Fruit fly (Drosophila melanogaster) whole organism, embryonic: Measurements from ENCODE around the gene crm.

ENCODE experiments used
- B-H2 ChIP-seq: fragments of 200-800 bp; sonication (Bioruptor generic); optimal IDR thresholded peaks from 2 replicates; lab custom pipeline; 2018; ENCODE audit warnings: missing biosample characterization, mild to moderate bottlenecking, missing genetic modification characterization
- CG1024 ChIP-seq: fragments of 200-800 bp; sonication (Bioruptor generic); IDR thresholded peaks from 2 replicates; pipeline ENCODE4 v1.3.6; 2022; ENCODE audit warnings: missing biosample characterization, missing genetic modification characterization
- CG10366 ChIP-seq: fragments of 200-800 bp; sonication (Bioruptor generic); IDR thresholded peaks from 2 replicates; pipeline ENCODE4 v1.3.6; 2022; ENCODE audit warnings: missing biosample characterization, missing genetic modification characterization
- CG11247 ChIP-seq: fragments of 200-800 bp; sonication (Bioruptor generic); IDR thresholded peaks from 2 replicates; pipeline ENCODE4 v1.3.6; 2022; ENCODE audit warnings: missing biosample characterization, missing genetic modification characterization
- CG11504 ChIP-seq: fragments of 200-800 bp; sonication (Bioruptor generic); optimal IDR thresholded peaks from 3 replicates; lab custom pipeline; 2019; ENCODE audit warnings: missing biosample characterization, mild to moderate bottlenecking, missing genetic modification characterization, moderate library complexity
- CG11696 ChIP-seq: fragments of 200-800 bp; sonication (Bioruptor generic); IDR thresholded peaks from 2 replicates; pipeline ENCODE4 v1.3.6; 2022; ENCODE audit warnings: missing biosample characterization, missing genetic modification characterization
- CG13287 ChIP-seq: fragments of 200-800 bp; sonication (Bioruptor generic); IDR thresholded peaks from 2 replicates; pipeline ENCODE4 v1.3.6; 2022; ENCODE audit warnings: missing biosample characterization, missing genetic modification characterization; ENCODE audit not compliant: partially characterized antibody
- CG14014 ChIP-seq: fragments of 200-800 bp; sonication (Bioruptor generic); IDR thresholded peaks from 2 replicates; pipeline ENCODE4 v1.3.6; 2022; ENCODE audit warnings: missing biosample characterization, missing genetic modification characterization
- CG16779 ChIP-seq: fragments of 200-800 bp; sonication (Bioruptor generic); IDR thresholded peaks from 2 replicates; pipeline ENCODE4 v1.3.6; 2022; ENCODE audit warnings: missing biosample characterization, missing genetic modification characterization
- CG17361 ChIP-seq: fragments of 200-800 bp; sonication (Bioruptor generic); IDR thresholded peaks from 3 replicates; pipeline ENCODE4 v1.3.6; 2022; ENCODE audit warnings: missing biosample characterization, missing genetic modification characterization
- CG17912 ChIP-seq: fragments of 200-800 bp; sonication (Bioruptor generic); optimal IDR thresholded peaks from 2 replicates; lab custom pipeline; 2018; ENCODE audit warnings: missing biosample characterization, mild to moderate bottlenecking, missing genetic modification characterization
- CG2889 ChIP-seq: fragments of 200-800 bp; sonication (Bioruptor generic); IDR thresholded peaks from 3 replicates; pipeline ENCODE4 v1.3.6; 2022; ENCODE audit warnings: missing biosample characterization, missing genetic modification characterization
- CG31388 ChIP-seq: fragments of 200-800 bp; sonication (Bioruptor generic); optimal IDR thresholded peaks from 2 replicates; lab custom pipeline; 2016; ENCODE audit warnings: missing biosample characterization, missing genetic modification characterization
- CG32767 ChIP-seq: fragments of 200-800 bp; sonication (Bioruptor generic); IDR thresholded peaks from 2 replicates; pipeline ENCODE4 v1.3.6; 2022; ENCODE audit warnings: missing biosample characterization, missing genetic modification characterization
- CG4820 ChIP-seq: fragments of 200-800 bp; sonication (Bioruptor generic); optimal IDR thresholded peaks from 3 replicates; lab custom pipeline; 2016; ENCODE audit warnings: missing biosample characterization, missing genetic modification characterization
- CG6175 ChIP-seq: fragments of 200-800 bp; sonication (Bioruptor generic); IDR thresholded peaks from 3 replicates; pipeline ENCODE4 v1.3.6; 2022; ENCODE audit warnings: missing biosample characterization, missing genetic modification characterization
- CG6272 ChIP-seq: fragments of 200-800 bp; sonication (Bioruptor generic); IDR thresholded peaks from 2 replicates; pipeline ENCODE4 v1.3.6; 2022; ENCODE audit warnings: missing biosample characterization, missing genetic modification characterization
- CG8359 ChIP-seq: fragments of 200-800 bp; sonication (Bioruptor generic); optimal IDR thresholded peaks from 2 replicates; lab custom pipeline; 2017; ENCODE audit warnings: missing biosample characterization, mild to moderate bottlenecking, missing genetic modification characterization, borderline replicate concordance
- CG8765 ChIP-seq: fragments of 200-800 bp; sonication (Bioruptor generic); IDR thresholded peaks from 2 replicates; pipeline ENCODE4 v1.3.6; 2022; ENCODE audit warnings: missing biosample characterization, missing genetic modification characterization
- CG9215 ChIP-seq: fragments of 200-800 bp; sonication (Bioruptor generic); IDR thresholded peaks from 2 replicates; pipeline ENCODE4 v1.3.6; 2022; ENCODE audit warnings: missing biosample characterization, missing genetic modification characterization
- CG9876 ChIP-seq: fragments of 200-800 bp; sonication (Bioruptor generic); optimal IDR thresholded peaks from 2 replicates; lab custom pipeline; 2016; ENCODE audit warnings: missing biosample characterization, missing genetic modification characterization
- CTCF ChIP-seq: fragments of 200-800 bp; sonication (Bioruptor generic); optimal IDR thresholded peaks from 2 replicates; lab custom pipeline; 2017; ENCODE audit warnings: missing biosample characterization, mild to moderate bottlenecking, missing genetic modification characterization, moderate library complexity
- Deaf1 ChIP-seq: fragments of 200-800 bp; optimal IDR thresholded peaks from 3 replicates; lab custom pipeline; 2019; ENCODE audit warnings: missing biosample characterization, mild to moderate bottlenecking, missing genetic modification characterization, moderate library complexity
- Dp ChIP-seq: fragments of 200-800 bp; sonication (Bioruptor generic); optimal IDR thresholded peaks from 2 replicates; lab custom pipeline; 2018; ENCODE audit warnings: missing biosample characterization, mild to moderate bottlenecking, missing genetic modification characterization, moderate library complexity
- Dref ChIP-seq: fragments of 200-800 bp; sonication (Bioruptor generic); IDR thresholded peaks from 2 replicates; pipeline ENCODE4 v1.3.6; 2022; ENCODE audit warnings: missing biosample characterization, missing genetic modification characterization
- Fer3 ChIP-seq: fragments of 200-800 bp; sonication (Bioruptor generic); optimal IDR thresholded peaks from 2 replicates; lab custom pipeline; 2018; ENCODE audit warnings: missing biosample characterization, mild to moderate bottlenecking, missing genetic modification characterization, moderate library complexity
- HmgD ChIP-seq: fragments of 200-800 bp; sonication (Bioruptor generic); optimal IDR thresholded peaks from 3 replicates; lab custom pipeline; 2016; ENCODE audit warnings: missing biosample characterization, missing genetic modification characterization
- Mad ChIP-seq: fragments of 200-800 bp; sonication (Bioruptor generic); optimal IDR thresholded peaks from 2 replicates; lab custom pipeline; 2016; ENCODE audit warnings: missing biosample characterization, missing genetic modification characterization
- Neu2 ChIP-seq: fragments of 200-800 bp; sonication (Bioruptor generic); optimal IDR thresholded peaks from 3 replicates; lab custom pipeline; 2016; ENCODE audit warnings: missing biosample characterization, missing genetic modification characterization, borderline replicate concordance
- Nf-YB ChIP-seq: fragments of 200-800 bp; sonication (Bioruptor generic); optimal IDR thresholded peaks from 3 replicates; lab custom pipeline; 2019; ENCODE audit warnings: missing biosample characterization, mild to moderate bottlenecking, missing genetic modification characterization, moderate library complexity
- Optix ChIP-seq: fragments of 200-800 bp; sonication (Bioruptor generic); IDR thresholded peaks from 3 replicates; pipeline ENCODE4 v1.3.6; 2022; ENCODE audit warnings: missing biosample characterization, missing genetic modification characterization
- Scr ChIP-seq: fragments of 200-800 bp; sonication (Bioruptor generic); IDR thresholded peaks from 2 replicates; pipeline ENCODE4 v1.3.6; 2022; ENCODE audit warnings: missing biosample characterization, missing genetic modification characterization; ENCODE audit not compliant: partially characterized antibody
- amos ChIP-seq: fragments of 200-800 bp; sonication (Bioruptor generic); IDR thresholded peaks from 2 replicates; pipeline ENCODE4 v1.3.6; 2022; ENCODE audit warnings: missing biosample characterization, missing genetic modification characterization; ENCODE audit not compliant: partially characterized antibody
- bbx ChIP-seq: fragments of 200-800 bp; sonication (Bioruptor generic); IDR thresholded peaks from 2 replicates; pipeline ENCODE4 v1.3.6; 2022; ENCODE audit warnings: missing biosample characterization, missing genetic modification characterization; ENCODE audit not compliant: partially characterized antibody
- crol ChIP-seq: fragments of 200-800 bp; sonication (Bioruptor generic); IDR thresholded peaks from 2 replicates; pipeline ENCODE4 v1.3.6; 2022; ENCODE audit warnings: missing biosample characterization, missing genetic modification characterization
- dmrt11E ChIP-seq: fragments of 200-800 bp; sonication (Bioruptor generic); optimal IDR thresholded peaks from 3 replicates; lab custom pipeline; 2018; ENCODE audit warnings: missing biosample characterization, mild to moderate bottlenecking, missing genetic modification characterization, moderate library complexity
- emc ChIP-seq: fragments of 200-800 bp; sonication (Bioruptor generic); optimal IDR thresholded peaks from 2 replicates; lab custom pipeline; 2016; ENCODE audit warnings: missing biosample characterization, missing genetic modification characterization
- en ChIP-seq: fragments of 200-800 bp; sonication (Bioruptor generic); optimal IDR thresholded peaks from 2 replicates; lab custom pipeline; 2016; ENCODE audit warnings: missing biosample characterization, missing genetic modification characterization
- gcm2 ChIP-seq: fragments of 200-800 bp; sonication (Bioruptor generic); optimal IDR thresholded peaks from 2 replicates; lab custom pipeline; 2016; ENCODE audit warnings: missing biosample characterization, missing genetic modification characterization
- her ChIP-seq: fragments of 200-800 bp; sonication (Bioruptor generic); optimal IDR thresholded peaks from 2 replicates; lab custom pipeline; 2016; ENCODE audit warnings: missing biosample characterization, missing genetic modification characterization
- insv ChIP-seq, 2 experiments: fragments of 200-800 bp; sonication (Bioruptor generic); optimal IDR thresholded peaks; 3 replicates each; lab custom pipeline; 2016 to 2018; ENCODE audit warnings: missing biosample characterization in 2 of 2, missing genetic modification characterization in 2 of 2
- kah ChIP-seq: fragments of 200-800 bp; sonication (Bioruptor generic); optimal IDR thresholded peaks from 2 replicates; lab custom pipeline; 2018; ENCODE audit warnings: missing biosample characterization, mild to moderate bottlenecking, missing genetic modification characterization
- nau ChIP-seq: fragments of 200-800 bp; sonication (Bioruptor generic); optimal IDR thresholded peaks from 3 replicates; lab custom pipeline; 2017; ENCODE audit warnings: missing biosample characterization, mild to moderate bottlenecking, missing genetic modification characterization, missing genetic modification reagents
- nmo ChIP-seq: fragments of 200-800 bp; sonication (Bioruptor generic); optimal IDR thresholded peaks from 2 replicates; lab custom pipeline; 2018; ENCODE audit warnings: missing biosample characterization, mild to moderate bottlenecking, missing genetic modification characterization, moderate library complexity
- pzg ChIP-seq: fragments of 200-800 bp; sonication (Bioruptor generic); optimal IDR thresholded peaks from 3 replicates; lab custom pipeline; 2018; ENCODE audit warnings: missing biosample characterization, mild to moderate bottlenecking, missing genetic modification characterization, moderate library complexity
- sc ChIP-seq, 3 experiments: fragments of >200 bp in 2 of 3; fragments of 200-800 bp in 1 of 3; sonication (Bioruptor generic) in 1 of 3; optimal IDR thresholded peaks; 2 replicates in 2 of 3; 3 replicates in 1 of 3; lab custom pipeline; 2017; ENCODE audit warnings: mild to moderate bottlenecking in 1 of 3, missing biosample characterization in 1 of 3, missing genetic modification characterization in 1 of 3, missing genetic modification reagents in 1 of 3
- slp2 ChIP-seq: fragments of 200-800 bp; sonication (Bioruptor generic); optimal IDR thresholded peaks from 2 replicates; lab custom pipeline; 2016; ENCODE audit warnings: missing biosample characterization, missing genetic modification characterization
- toy ChIP-seq: fragments of 200-800 bp; sonication (Bioruptor generic); IDR thresholded peaks from 2 replicates; pipeline ENCODE4 v1.3.6; 2022; ENCODE audit warnings: missing biosample characterization, missing genetic modification characterization
- trh ChIP-seq: fragments of 200-800 bp; sonication (Bioruptor generic); optimal IDR thresholded peaks from 2 replicates; lab custom pipeline; 2016; ENCODE audit warnings: missing biosample characterization, missing genetic modification characterization
- usp ChIP-seq: fragments of >200 bp; optimal IDR thresholded peaks from 2 replicates; lab custom pipeline; 2017; ENCODE audit warnings: missing biosample characterization, missing genetic modification characterization
- yki ChIP-seq: fragments of >200 bp; optimal IDR thresholded peaks from 3 replicates; lab custom pipeline; 2018
- z ChIP-seq: fragments of 200-800 bp; sonication (Bioruptor generic); IDR thresholded peaks from 3 replicates; pipeline ENCODE4 v1.3.6; 2022; ENCODE audit warnings: missing biosample characterization, missing genetic modification characterization

Gene crm

DNA sequence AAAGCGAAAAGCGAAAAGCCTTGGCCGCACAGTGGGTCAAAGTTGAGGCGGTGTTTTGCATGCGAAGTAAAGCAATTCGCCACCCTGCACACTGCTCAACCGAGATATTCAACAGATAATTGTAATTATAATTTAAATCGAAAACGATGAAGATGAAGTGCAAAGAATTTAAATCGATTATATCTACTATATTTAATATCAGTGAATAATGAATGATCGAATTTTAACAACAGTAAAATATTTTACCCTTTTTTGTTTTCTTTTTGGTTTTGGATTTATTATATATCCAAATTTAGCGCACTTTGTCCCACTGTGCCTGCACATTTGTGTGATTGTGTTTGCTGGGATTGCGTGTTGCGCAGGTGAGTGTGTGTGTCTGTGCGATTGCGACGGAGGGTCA lies 48.7 kb upstream of the crm start (continued):
- peak; percentile 75 for TF ChIP-seq Mad (GFP tag; lab: Kevin White, UChicago)
- peak; percentile 31; the same call in 1 of the 2 replicates for TF ChIP-seq toy
- TF ChIP-seq CG1024 (GFP tag; lab: Robert Waterston, UW), result peak; percentile 22; the same call in 1 of the 2 replicates
- peak; percentile 64 for TF ChIP-seq gcm2 (GFP tag; lab: Kevin White, UChicago)
- TF ChIP-seq CG31388, result peak; percentile 63
- peak; percentile 85 for TF ChIP-seq CG14014
- TF ChIP-seq CTCF (GFP tag; lab: Kevin White, UChicago), result peak; percentile 33
- no peak for TF ChIP-seq CG16779 (GFP tag; lab: Robert Waterston, UW)
- TF ChIP-seq CG17912 (GFP tag; lab: Kevin White, UChicago), result no peak
- TF ChIP-seq usp, result no peak
- peak; percentile 82 for TF ChIP-seq nau
- peak; percentile 93 for TF ChIP-seq CG11504
- no peak for TF ChIP-seq Dp (GFP tag; lab: Kevin White, UChicago)
- TF ChIP-seq CG11696 (GFP tag; lab: Robert Waterston, UW), result peak; percentile 55; the same call in 1 of the 2 replicates
- 0 out of 2 replicates have a peak, but pooled peaks have one; percentile 18 for TF ChIP-seq CG6272
- TF ChIP-seq HmgD (GFP tag; lab: Kevin White, UChicago), result no peak
- peak; percentile 84 for TF ChIP-seq CG32767
- peak; percentile 62 for TF ChIP-seq CG8359
- no peak for TF ChIP-seq CG8765 (GFP tag; lab: Robert Waterston, UW)
- TF ChIP-seq Neu2, result no peak
- peak; percentile 77 for TF ChIP-seq CG10366
- peak; percentile 83 for TF ChIP-seq CG4820 (GFP tag; lab: Kevin White, UChicago)
- TF ChIP-seq CG6175 (GFP tag; lab: Robert Waterston, UW), result peak; percentile 19; the same call in 2 of the 3 replicates
- no peak for TF ChIP-seq emc (GFP tag; lab: Kevin White, UChicago)
- no peak for TF ChIP-seq bbx (GFP tag; lab: Robert Waterston, UW)
- peak; percentile 80 for TF ChIP-seq Optix (GFP tag; lab: Robert Waterston, UW)
- no peak for TF ChIP-seq amos (GFP tag; lab: Robert Waterston, UW)
- peak; percentile 4 for TF ChIP-seq B-H2 (GFP tag; lab: Kevin White, UChicago)
- peak; percentile 84 for TF ChIP-seq Fer3 (tag; lab: Kevin White, UChicago)
- no peak for TF ChIP-seq CG9876 (GFP tag; lab: Kevin White, UChicago)
- TF ChIP-seq CG2889 (GFP tag; lab: Robert Waterston, UW), result peak; percentile 69
- peak; percentile 22 for TF ChIP-seq en (GFP tag; lab: Kevin White, UChicago)
- no peak for TF ChIP-seq yki (lab: Kevin White, UChicago)
- peak; percentile 90 for TF ChIP-seq nmo
- peak; percentile 73 for TF ChIP-seq CG11247 (GFP tag; lab: Robert Waterston, UW)
- TF ChIP-seq z (GFP tag; lab: Robert Waterston, UW), result no peak
- TF ChIP-seq pzg (GFP tag; lab: Kevin White, UChicago), result no peak
- peak; percentile 63 for TF ChIP-seq Nf-YB (GFP tag; lab: Kevin White, UChicago)
- peak in 1 of 2 experiments; percentile 17 for TF ChIP-seq insv (GFP tag; optimal IDR thresholded peaks at IDR 0.05; lab: Kevin White, UChicago)
- TF ChIP-seq crol (GFP tag; lab: Robert Waterston, UW), result no peak
- peak; percentile 62 for TF ChIP-seq kah (GFP tag; lab: Kevin White, UChicago)
- TF ChIP-seq Deaf1, result peak; percentile 64
- TF ChIP-seq trh (GFP tag; lab: Kevin White, UChicago), result peak; percentile 57
- TF ChIP-seq Dref (GFP tag; lab: Robert Waterston, UW), result no peak
- no peak for TF ChIP-seq sc (optimal IDR thresholded peaks at IDR 0.05; lab: Kevin White, UChicago)
- TF ChIP-seq sc (GFP tag; optimal IDR thresholded peaks at IDR 0.05; lab: Kevin White, UChicago), result peak; percentile 70
- no peak for TF ChIP-seq her (GFP tag; lab: Kevin White, UChicago)
- peak; percentile 89 for TF ChIP-seq CG17361 (GFP tag; lab: Robert Waterston, UW)
- peak; percentile 64 for TF ChIP-seq CG9215 (GFP tag; lab: Robert Waterston, UW)
- peak; percentile 63 for TF ChIP-seq dmrt11E (tag; lab: Kevin White, UChicago)
- TF ChIP-seq CG13287 (GFP tag; lab: Robert Waterston, UW), result no peak
- TF ChIP-seq slp2, result peak; percentile 46
- no peak for TF ChIP-seq Scr (GFP tag; lab: Robert Waterston, UW)
